Worm (Caenorhabditis elegans): ENCODE measurements around the gene D1025.10.

Gene D1025.10

ce11 chrX:14480248-14480647 is 36.4 kb upstream of the D1025.10 start, which contains the start of gene gfi-3 (continued):
- TF ChIP-seq ceh-2 (tag; optimal IDR thresholded peaks at IDR 0.05): peak; percentile 4
- no peak for TF ChIP-seq ahr-1 (tag; optimal IDR thresholded peaks at IDR 0.05)
- TF ChIP-seq hlh-13 (GFP tag; optimal IDR thresholded peaks at IDR 0.05): no peak
- TF ChIP-seq pqm-1 (tag; optimal IDR thresholded peaks at IDR 0.05): no peak
- TF ChIP-seq ets-4 (tag; optimal IDR thresholded peaks at IDR 0.05): no peak
- no peak for TF ChIP-seq sox-2 (GFP tag; IDR thresholded peaks at IDR 0.05)
- TF ChIP-seq lim-6 (tag; optimal IDR thresholded peaks at IDR 0.05): no peak
- TF ChIP-seq fax-1 (tag; optimal IDR thresholded peaks at IDR 0.05): no peak
- no peak for TF ChIP-seq odd-2 (tag; optimal IDR thresholded peaks at IDR 0.05)
- peak; percentile 26 for TF ChIP-seq gmeb-2 (tag; optimal IDR thresholded peaks at IDR 0.05)
- no peak for TF ChIP-seq tbx-7 (tag; optimal IDR thresholded peaks at IDR 0.05)
- no peak for TF ChIP-seq pag-3 (tag; optimal IDR thresholded peaks at IDR 0.05; ENCODE audit: borderline replicate concordance)
- peak; percentile 36 for TF ChIP-seq dmd-4 (tag; optimal IDR thresholded peaks at IDR 0.05; ENCODE audit: borderline replicate concordance)
- TF ChIP-seq ceh-48 (tag; optimal IDR thresholded peaks at IDR 0.05): peak; percentile 18
- no peak for TF ChIP-seq hlh-30 (tag; optimal IDR thresholded peaks at IDR 0.05; ENCODE audit: insufficient read depth)
- peak; percentile 33 for TF ChIP-seq sox-4 (tag; optimal IDR thresholded peaks at IDR 0.05)
- TF ChIP-seq T23F11.4 (GFP tag; optimal IDR thresholded peaks at IDR 0.05): no peak
- TF ChIP-seq ceh-6 (GFP tag; optimal IDR thresholded peaks at IDR 0.05): no peak
- TF ChIP-seq madf-2 (tag; optimal IDR thresholded peaks at IDR 0.05): peak; percentile 48
- TF ChIP-seq unc-55 (GFP tag; optimal IDR thresholded peaks at IDR 0.05): peak; percentile 23
- no peak for TF ChIP-seq K09A11.1 (tag; optimal IDR thresholded peaks at IDR 0.05; ENCODE audit: insufficient read depth)
- TF ChIP-seq ztf-16 (tag; optimal IDR thresholded peaks at IDR 0.05): no peak
- no peak for TF ChIP-seq pha-4 (tag; optimal IDR thresholded peaks at IDR 0.05)
- peak; percentile 25 for TF ChIP-seq rnt-1 (tag; optimal IDR thresholded peaks at IDR 0.05)
- TF ChIP-seq lin-11 (tag; optimal IDR thresholded peaks at IDR 0.05): no peak
- TF ChIP-seq eyg-1 (tag; optimal IDR thresholded peaks at IDR 0.05): no peak
- TF ChIP-seq fkh-6 (tag; optimal IDR thresholded peaks at IDR 0.05): no peak
- TF ChIP-seq elt-2 (tag; optimal IDR thresholded peaks at IDR 0.05): peak; percentile 72
- no peak for TF ChIP-seq ceh-22 (tag; optimal IDR thresholded peaks at IDR 0.05)
- no peak for TF ChIP-seq C08G9.2 (tag; optimal IDR thresholded peaks at IDR 0.05)
- TF ChIP-seq nhr-232 (tag; optimal IDR thresholded peaks at IDR 0.05): no peak
- TF ChIP-seq hlh-8 (tag; optimal IDR thresholded peaks at IDR 0.05): no peak
- TF ChIP-seq ttx-3 (tag; optimal IDR thresholded peaks at IDR 0.05): peak; percentile 41
- no peak for TF ChIP-seq Y22D7AL.16 (tag; optimal IDR thresholded peaks at IDR 0.05)
- peak; percentile 72 for TF ChIP-seq nfya-1 (tag; optimal IDR thresholded peaks at IDR 0.05)
- no peak for TF ChIP-seq ceh-19 (GFP tag; optimal IDR thresholded peaks at IDR 0.05)
- no peak for TF ChIP-seq ceh-9 (tag; optimal IDR thresholded peaks at IDR 0.05)
- no peak for TF ChIP-seq hlh-6 (tag; optimal IDR thresholded peaks at IDR 0.05)
- TF ChIP-seq pros-1 (tag; optimal IDR thresholded peaks at IDR 0.05): no peak
- TF ChIP-seq npax-4 (tag; optimal IDR thresholded peaks at IDR 0.05): no peak
- TF ChIP-seq ceh-18 (tag; optimal IDR thresholded peaks at IDR 0.05): peak; percentile 61
- TF ChIP-seq zip-5 (tag; optimal IDR thresholded peaks at IDR 0.05): no peak
- no peak for TF ChIP-seq ceh-45 (GFP tag; IDR thresholded peaks at IDR 0.05)

ce11 chrX:14481637-14482036 is 35.0 kb upstream of the D1025.10 start:
- TF ChIP-seq fax-1 (tag; optimal IDR thresholded peaks at IDR 0.05) (no peak), odd-2 (tag; optimal IDR thresholded peaks at IDR 0.05) (no peak), zip-5 (tag; optimal IDR thresholded peaks at IDR 0.05) (no peak), ceh-6 (GFP tag; optimal IDR thresholded peaks at IDR 0.05) (no peak), ztf-16 (tag; optimal IDR thresholded peaks at IDR 0.05) (no peak), ref-2 (tag; optimal IDR thresholded peaks at IDR 0.05) (no peak), mec-3 (tag; optimal IDR thresholded peaks at IDR 0.05; ENCODE audit: borderline replicate concordance) (no peak), ceh-19 (GFP tag; optimal IDR thresholded peaks at IDR 0.05) (no peak), ama-1 (optimal IDR thresholded peaks at IDR 0.05) (no peak), K02D7.2 (tag; optimal IDR thresholded peaks at IDR 0.05) (no peak), pha-4 (tag; optimal IDR thresholded peaks at IDR 0.05) (no peak), hlh-13 (GFP tag; optimal IDR thresholded peaks at IDR 0.05) (no peak), madf-2 (tag; optimal IDR thresholded peaks at IDR 0.05) (no peak), pha-2 (tag; optimal IDR thresholded peaks at IDR 0.05) (no peak), T23F11.4 (GFP tag; optimal IDR thresholded peaks at IDR 0.05) (no peak), hlh-15 (tag; optimal IDR thresholded peaks at IDR 0.05) (no peak), elt-4 (tag; optimal IDR thresholded peaks at IDR 0.05) (no peak), tbx-7 (tag; optimal IDR thresholded peaks at IDR 0.05) (no peak)

All from whole organism, late embryonic.